Worm (Caenorhabditis elegans) whole organism, midembryonic: ENCODE measurements around the gene lgc-56.
A peak's percentile ranks its signal among the peaks of the same experiment; 100 is the strongest.

ENCODE experiments used
- cog-1 ChIP-seq: sonication (generic microtip); optimal IDR thresholded peaks from 2 replicates; lab custom pipeline; 2016; ENCODE audit warnings: missing genetic modification characterization, missing compliant biosample characterization
- klf-2 ChIP-seq: fragments of 200-800 bp; sonication (Bioruptor generic); conservative IDR thresholded peaks from 2 replicates; pipeline ENCODE4 v1.3.6; 2022; ENCODE audit warnings: missing genetic modification reagents, missing genetic modification characterization, missing compliant biosample characterization
- ztf-29 ChIP-seq: fragments of 200-800 bp; sonication (Bioruptor generic); IDR thresholded peaks from 2 replicates; pipeline ENCODE4 v1.3.6; 2022; ENCODE audit warnings: missing genetic modification reagents, missing genetic modification characterization, missing compliant biosample characterization

DNA sequence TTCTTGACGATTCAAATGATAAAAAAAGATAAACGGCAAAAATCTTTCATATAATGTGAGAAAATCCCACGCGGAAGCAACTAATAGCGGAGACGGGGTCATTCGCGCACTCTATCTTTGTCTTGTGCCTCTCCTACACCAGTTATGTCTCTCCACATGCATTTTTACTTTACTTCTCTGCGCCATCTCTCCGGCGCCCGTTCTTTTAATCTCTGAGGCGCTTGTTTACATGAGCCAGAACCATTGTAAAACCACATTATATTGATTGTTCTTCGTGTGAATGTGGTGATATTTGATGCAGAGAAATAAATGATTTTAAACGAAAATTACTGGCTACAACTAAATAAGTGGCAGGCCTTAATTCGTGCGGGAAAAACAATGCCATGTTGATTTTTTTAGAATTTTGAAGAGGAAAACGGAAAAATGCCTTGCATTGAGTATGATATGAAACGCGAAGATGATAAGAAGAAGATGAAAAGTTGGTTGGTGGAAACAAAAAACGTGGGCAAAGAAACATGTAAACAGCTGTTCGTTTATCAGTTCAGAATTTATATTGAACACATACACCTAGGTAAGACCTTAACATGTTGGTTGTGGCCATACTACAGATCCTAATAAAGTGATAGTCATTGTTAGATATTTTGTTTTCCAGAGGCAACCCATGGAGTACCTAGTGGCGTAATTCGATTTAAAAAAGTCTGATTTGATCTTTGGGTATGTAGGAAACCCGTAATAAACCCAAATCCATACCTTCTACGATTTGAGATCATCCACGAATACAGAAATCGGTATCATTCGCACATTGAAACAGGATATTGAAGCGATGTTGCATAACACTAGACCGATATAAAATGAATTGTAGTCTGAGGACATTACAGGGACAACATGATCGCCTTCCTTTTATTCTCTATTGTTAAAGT, 37.6 kb upstream of the lgc-56 start, which contains the start of gene C04G6.2:
- TF ChIP-seq klf-2 (no peak), cog-1 (tag; lab: Kevin White, UChicago) (peak; percentile 82), ztf-29 (GFP tag; lab: Robert Waterston, UW) (no peak)
